Fruit fly (Drosophila melanogaster) whole organism, wandering third instar larva: ENCODE results near the gene Awh.

Source experiments
- Abd-B ChIP-seq: fragments of >200 bp; optimal IDR thresholded peaks from 2 replicates; lab custom pipeline; 2017; ENCODE audit warnings: missing biosample characterization, missing genetic modification characterization
- CG32264 ChIP-seq: fragments of 200-800 bp; sonication (Bioruptor generic); optimal IDR thresholded peaks from 2 replicates; lab custom pipeline; 2016; ENCODE audit warnings: missing biosample characterization, missing genetic modification characterization
- CG9705 ChIP-seq: fragments of 200-800 bp; sonication (Bioruptor generic); optimal IDR thresholded peaks from 2 replicates; lab custom pipeline; 2018; ENCODE audit warnings: missing biosample characterization, mild to moderate bottlenecking, missing genetic modification characterization
- CrebA ChIP-seq: fragments of 200-800 bp; sonication (Bioruptor generic); optimal IDR thresholded peaks from 2 replicates; lab custom pipeline; 2016; ENCODE audit warnings: missing biosample characterization, mild to moderate bottlenecking, missing genetic modification characterization, borderline replicate concordance
- Dfd ChIP-seq: fragments of >200 bp; optimal IDR thresholded peaks from 2 replicates; lab custom pipeline; 2017; ENCODE audit warnings: missing biosample characterization, missing genetic modification characterization
- Dif ChIP-seq: fragments of 200-275, 200-300 bp; sonication (Bioruptor generic); optimal IDR thresholded peaks from 2 replicates; lab custom pipeline; 2018; ENCODE audit warnings: missing biosample characterization, missing genetic modification characterization; ENCODE audit not compliant: partially characterized antibody
- GATAd ChIP-seq: sonication (Bioruptor generic); optimal IDR thresholded peaks from 2 replicates; lab custom pipeline; 2016; ENCODE audit warnings: missing biosample characterization, missing genetic modification characterization
- HLH106 ChIP-seq: fragments of 200-800 bp; optimal IDR thresholded peaks from 3 replicates; lab custom pipeline; 2019; ENCODE audit warnings: missing biosample characterization, mild to moderate bottlenecking, missing genetic modification characterization, moderate library complexity
- Hnf4 ChIP-seq: fragments of 200-800 bp; sonication (Bioruptor generic); optimal IDR thresholded peaks from 2 replicates; lab custom pipeline; 2016; ENCODE audit warnings: missing biosample characterization, mild to moderate bottlenecking, missing genetic modification characterization
- Hr78 ChIP-seq: fragments of >200 bp; optimal IDR thresholded peaks from 2 replicates; lab custom pipeline; 2017; ENCODE audit warnings: missing biosample characterization, missing genetic modification characterization
- Hr83 ChIP-seq: fragments of 200-300 bp; sonication (Bioruptor generic); optimal IDR thresholded peaks from 2 replicates; lab custom pipeline; 2016; ENCODE audit warnings: missing biosample characterization, mild to moderate bottlenecking, missing genetic modification characterization, moderate library complexity; ENCODE audit not compliant: poor library complexity, severe bottlenecking
- Jra ChIP-seq: sonication (Bioruptor generic); optimal IDR thresholded peaks from 2 replicates; lab custom pipeline; 2016; ENCODE audit warnings: missing biosample characterization, missing genetic modification characterization
- Mio ChIP-seq: sonication (Bioruptor generic); optimal IDR thresholded peaks from 2 replicates; lab custom pipeline; 2016; ENCODE audit warnings: missing biosample characterization, missing genetic modification characterization
- Myc ChIP-seq: fragments of >200 bp; optimal IDR thresholded peaks from 2 replicates; lab custom pipeline; 2017
- N ChIP-seq: fragments of >200 bp; optimal IDR thresholded peaks from 2 replicates; lab custom pipeline; 2018; ENCODE audit warnings: missing biosample characterization, missing external identifiers, missing genetic modification characterization
- OdsH ChIP-seq: fragments of 200-800 bp; sonication (Bioruptor generic); optimal IDR thresholded peaks from 2 replicates; lab custom pipeline; 2016; ENCODE audit warnings: missing biosample characterization, mild to moderate bottlenecking, missing genetic modification characterization
- Rel ChIP-seq, 2 experiments: fragments of 200-800 bp; sonication (Bioruptor generic) in 1 of 2; optimal IDR thresholded peaks; 2 replicates in 1 of 2; 3 replicates in 1 of 2; lab custom pipeline; 2016 to 2019; ENCODE audit warnings: mild to moderate bottlenecking in 2 of 2, missing biosample characterization in 2 of 2, missing genetic modification characterization in 2 of 2, moderate library complexity in 1 of 2
- Sp1 ChIP-seq: fragments of 200-800 bp; sonication (Bioruptor generic); optimal IDR thresholded peaks from 3 replicates; lab custom pipeline; 2019; ENCODE audit warnings: missing biosample characterization, mild to moderate bottlenecking, missing genetic modification characterization, moderate library complexity
- Vsx2 ChIP-seq: fragments of 200-300, 225-300 bp; sonication (Bioruptor generic); optimal IDR thresholded peaks from 2 replicates; lab custom pipeline; 2018; ENCODE audit warnings: missing biosample characterization, missing genetic modification characterization; ENCODE audit not compliant: partially characterized antibody
- br ChIP-seq: fragments of 200-800 bp; sonication (Bioruptor generic); optimal IDR thresholded peaks from 2 replicates; lab custom pipeline; 2016; ENCODE audit warnings: missing biosample characterization, missing genetic modification characterization
- brk ChIP-seq: fragments of 200-800 bp; sonication (Bioruptor generic); optimal IDR thresholded peaks from 2 replicates; lab custom pipeline; 2016; ENCODE audit warnings: missing biosample characterization, mild to moderate bottlenecking, missing genetic modification characterization
- dl ChIP-seq, 2 experiments: fragments of 175-275, 200-275 bp in 1 of 2; fragments of 200-275 bp in 1 of 2; sonication (Bioruptor generic); optimal IDR thresholded peaks; lab custom pipeline; 2018; ENCODE audit warnings: mild to moderate bottlenecking in 2 of 2, missing biosample characterization in 2 of 2, missing genetic modification characterization in 2 of 2, moderate library complexity in 2 of 2; ENCODE audit not compliant: partially characterized antibody in 2 of 2, insufficient read depth in 1 of 2
- dmrt93B ChIP-seq: fragments of 200-800 bp; sonication (Bioruptor generic); optimal IDR thresholded peaks from 2 replicates; lab custom pipeline; 2018; ENCODE audit warnings: missing biosample characterization, mild to moderate bottlenecking, missing genetic modification characterization
- dsf ChIP-seq: sonication (Bioruptor generic); optimal IDR thresholded peaks from 2 replicates; lab custom pipeline; 2016; ENCODE audit warnings: missing biosample characterization, missing genetic modification characterization, borderline replicate concordance
- ey ChIP-seq: fragments of 200-800 bp; sonication (Bioruptor generic); optimal IDR thresholded peaks from 2 replicates; lab custom pipeline; 2016; ENCODE audit warnings: missing biosample characterization, missing genetic modification characterization
- foxo ChIP-seq, 2 experiments: fragments of 200-800 bp; sonication (Bioruptor generic); optimal IDR thresholded peaks; 2 replicates in 1 of 2; 3 replicates in 1 of 2; lab custom pipeline; 2016 to 2017; ENCODE audit warnings: missing biosample characterization in 2 of 2, missing genetic modification characterization in 2 of 2
- fru ChIP-seq: fragments of 200-800 bp; sonication (Bioruptor generic); optimal IDR thresholded peaks from 3 replicates; lab custom pipeline; 2016; ENCODE audit warnings: missing biosample characterization, mild to moderate bottlenecking, missing genetic modification characterization
- h ChIP-seq: fragments of 200-800 bp; sonication (Bioruptor generic); optimal IDR thresholded peaks from 3 replicates; lab custom pipeline; 2016; ENCODE audit warnings: missing biosample characterization, mild to moderate bottlenecking, missing genetic modification characterization
- jim ChIP-seq: fragments of 175-275, 200-325 bp; sonication (Bioruptor generic); optimal IDR thresholded peaks from 2 replicates; lab custom pipeline; 2016; ENCODE audit warnings: missing biosample characterization, mild to moderate bottlenecking, missing genetic modification characterization
- lola ChIP-seq: fragments of >200 bp; optimal IDR thresholded peaks from 2 replicates; lab custom pipeline; 2017; ENCODE audit warnings: missing biosample characterization, missing genetic modification characterization
- pan ChIP-seq: fragments of >200 bp; optimal IDR thresholded peaks from 2 replicates; lab custom pipeline; 2017
- psq ChIP-seq: fragments of 200-800 bp; sonication (Bioruptor generic); optimal IDR thresholded peaks from 3 replicates; lab custom pipeline; 2017; ENCODE audit warnings: missing biosample characterization, mild to moderate bottlenecking, missing genetic modification characterization, moderate library complexity
- rgr ChIP-seq: fragments of 200-800 bp; sonication (Bioruptor generic); optimal IDR thresholded peaks from 3 replicates; lab custom pipeline; 2016; ENCODE audit warnings: missing biosample characterization, mild to moderate bottlenecking, missing genetic modification characterization
- sage ChIP-seq: fragments of 200-800 bp; sonication (Bioruptor generic); optimal IDR thresholded peaks from 2 replicates; lab custom pipeline; 2016; ENCODE audit warnings: missing biosample characterization, mild to moderate bottlenecking, missing genetic modification characterization
- sv ChIP-seq: fragments of 200-800 bp; sonication (Bioruptor generic); optimal IDR thresholded peaks from 3 replicates; lab custom pipeline; 2016; ENCODE audit warnings: missing biosample characterization, missing genetic modification characterization
- tai ChIP-seq: sonication (Bioruptor generic); optimal IDR thresholded peaks from 2 replicates; lab custom pipeline; 2016; ENCODE audit warnings: missing biosample characterization, missing genetic modification characterization
- usp ChIP-seq: fragments of >200 bp; optimal IDR thresholded peaks from 2 replicates; lab custom pipeline; 2017; ENCODE audit warnings: missing biosample characterization, missing genetic modification characterization
- woc ChIP-seq: sonication (Bioruptor generic); optimal IDR thresholded peaks from 2 replicates; lab custom pipeline; 2016; ENCODE audit warnings: missing biosample characterization, mild to moderate bottlenecking, missing genetic modification characterization

Awh gene

DNA sequence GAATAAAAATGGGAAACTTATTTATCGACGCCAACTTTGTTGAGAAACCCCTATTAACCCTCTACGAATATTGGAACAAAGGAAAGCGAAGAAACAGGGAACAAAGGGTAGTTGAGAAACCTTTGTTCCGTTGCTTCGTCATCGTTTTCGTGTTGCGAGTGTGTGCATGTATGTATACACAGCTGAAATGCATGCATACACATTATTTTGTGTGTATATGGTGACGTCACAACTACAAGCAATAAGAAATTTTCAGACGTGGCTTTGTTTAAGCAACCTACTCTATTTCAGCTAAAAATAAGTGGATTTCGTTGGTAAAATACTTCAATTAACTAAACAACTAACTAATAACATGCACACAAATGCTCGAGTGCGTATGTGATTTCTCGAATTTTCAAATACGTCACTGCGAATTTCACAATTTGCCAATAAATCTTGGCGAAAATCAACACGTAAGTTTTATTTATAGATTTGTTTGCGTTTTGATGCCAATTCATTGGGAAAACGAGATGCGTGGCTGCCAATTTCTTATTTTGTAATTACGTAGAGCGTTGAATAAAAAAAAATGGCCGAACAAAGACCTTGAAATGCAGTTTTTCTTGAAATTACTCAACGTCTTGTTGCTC lies 56.0 kb downstream of the Awh start:
- TF ChIP-seq psq (peak; percentile 80), Abd-B (GFP tag; lab: Kevin White, UChicago) (no peak), Hr83 (peak; percentile 29), Jra (GFP tag; lab: Kevin White, UChicago) (peak; percentile 56), Hnf4 (GFP tag; lab: Kevin White, UChicago) (peak; percentile 72), rgr (peak; percentile 6), Hr78 (GFP tag; lab: Kevin White, UChicago) (no peak)

DNA sequence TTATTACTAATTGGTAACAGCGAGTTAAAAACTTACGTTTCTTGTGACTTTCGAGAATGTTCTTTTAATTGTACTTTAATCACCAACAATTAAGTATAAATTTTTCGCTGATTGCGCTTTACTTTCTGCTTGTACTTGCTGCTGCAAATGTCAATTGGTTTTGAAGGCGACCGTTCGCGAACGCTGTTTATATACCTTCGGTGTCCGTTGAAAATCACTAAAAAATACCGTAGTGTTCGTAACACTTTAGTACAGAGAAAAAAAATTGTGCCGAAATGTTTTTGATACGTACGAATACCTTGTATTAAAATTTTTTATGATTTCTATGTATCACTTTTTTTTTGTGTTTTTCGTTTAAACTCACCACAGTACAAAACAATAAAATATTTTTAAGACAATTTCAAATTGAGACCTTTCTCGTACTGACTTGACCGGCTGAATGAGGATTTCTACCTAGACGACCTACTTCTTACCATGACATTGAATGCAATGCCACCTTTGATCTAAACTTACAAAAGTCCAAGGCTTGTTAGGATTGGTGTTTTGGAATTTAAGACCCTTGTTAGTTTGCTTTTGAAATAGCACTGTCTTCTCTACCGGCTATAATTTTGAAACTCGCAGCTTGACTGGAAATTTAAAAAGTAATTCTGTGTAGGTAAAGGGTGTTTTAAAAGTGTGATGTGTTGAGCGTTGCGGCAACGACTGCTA lies 56.6 kb downstream of the Awh start, which contains the start of gene Ubi-p63E:
Gene Ubi-p63E, minus strand, starts transcription at position 694 of the 708 bp plus-strand sequence.
- TF ChIP-seq Hr83 (peak; percentile 84), foxo (GFP tag; optimal IDR thresholded peaks at IDR 0.05; lab: Kevin White, UChicago) (peak in 1 of 2 experiments; percentile 73), Sp1 (GFP tag; lab: Kevin White, UChicago) (peak; percentile 70), HLH106 (tag; lab: Kevin White, UChicago) (peak; percentile 50), woc (peak; percentile 48), fru (GFP tag; lab: Kevin White, UChicago) (peak; percentile 41), Dfd (GFP tag; lab: Kevin White, UChicago) (no peak), N (no peak), jim (GFP tag; lab: Kevin White, UChicago) (no peak), tai (peak; percentile 41), ey (GFP tag; lab: Kevin White, UChicago) (peak; percentile 50), GATAd (GFP tag; lab: Kevin White, UChicago) (no peak), CrebA (no peak), Hr78 (GFP tag; lab: Kevin White, UChicago) (no peak), CG9705 (GFP tag; lab: Kevin White, UChicago) (peak; percentile 49), CG32264 (GFP tag; lab: Kevin White, UChicago) (peak; percentile 51), Myc (lab: Kevin White, UChicago) (no peak), Rel (GFP tag; optimal IDR thresholded peaks at IDR 0.05; lab: Kevin White, UChicago) (no peak), Rel (tag; optimal IDR thresholded peaks at IDR 0.05; lab: Kevin White, UChicago) (peak; percentile 16), psq (no peak), OdsH (no peak), h (GFP tag; lab: Kevin White, UChicago) (peak; percentile 59), brk (peak; percentile 47), Abd-B (GFP tag; lab: Kevin White, UChicago) (no peak), Hnf4 (GFP tag; lab: Kevin White, UChicago) (peak; percentile 83), sv (peak; percentile 44), sage (GFP tag; lab: Kevin White, UChicago) (peak; percentile 11), Mio (GFP tag; lab: Kevin White, UChicago) (no peak), dmrt93B (GFP tag; lab: Kevin White, UChicago) (peak; percentile 53), Vsx2 (GFP tag; lab: Kevin White, UChicago) (no peak), pan (lab: Kevin White, UChicago) (no peak), Dif (GFP tag; lab: Kevin White, UChicago) (peak; percentile 61), br (GFP tag; lab: Kevin White, UChicago) (peak; percentile 70), usp (GFP tag; lab: Kevin White, UChicago) (no peak), lola (no peak), dl (GFP tag; optimal IDR thresholded peaks at IDR 0.05; lab: Kevin White, UChicago; ENCODE audit: insufficient read depth in 1 of 2, partially characterized antibody in 2 of 2) (no peak), rgr (peak; percentile 45), dsf (GFP tag; lab: Kevin White, UChicago) (peak; percentile 11), Jra (GFP tag; lab: Kevin White, UChicago) (no peak)
